Fruit fly (Drosophila melanogaster) whole organism, embryonic: ENCODE results near the gene Pph13.
A peak's percentile ranks its signal among the peaks of the same experiment; 100 is the strongest.

Experiments used
- C15 ChIP-seq: fragments of 200-800 bp; sonication (Bioruptor generic); IDR thresholded peaks from 3 replicates; pipeline ENCODE4 v1.3.6; 2022; ENCODE audit warnings: missing biosample characterization, missing genetic modification characterization
- CG10565 ChIP-seq: fragments of 200-800 bp; sonication (Bioruptor generic); optimal IDR thresholded peaks from 3 replicates; lab custom pipeline; 2016; ENCODE audit warnings: missing biosample characterization, mild to moderate bottlenecking, missing genetic modification characterization
- CG13424 ChIP-seq: fragments of 200-800 bp; sonication (Bioruptor generic); optimal IDR thresholded peaks from 2 replicates; lab custom pipeline; 2019; ENCODE audit warnings: missing biosample characterization, mild to moderate bottlenecking, missing genetic modification characterization, moderate library complexity
- CG14050 ChIP-seq: fragments of 200-800 bp; sonication (Bioruptor generic); IDR thresholded peaks from 3 replicates; pipeline ENCODE4 v1.3.6; 2022; ENCODE audit warnings: missing biosample characterization, missing genetic modification characterization
- CG14860 ChIP-seq: fragments of 200-800 bp; sonication (Bioruptor generic); IDR thresholded peaks from 3 replicates; pipeline ENCODE4 v1.3.6; 2022; ENCODE audit warnings: missing biosample characterization, missing genetic modification characterization; ENCODE audit not compliant: partially characterized antibody
- CG15269 ChIP-seq: fragments of 200-800 bp; sonication (Bioruptor generic); optimal IDR thresholded peaks from 2 replicates; lab custom pipeline; 2018; ENCODE audit warnings: missing biosample characterization, mild to moderate bottlenecking, missing genetic modification characterization, moderate library complexity
- CG15479 ChIP-seq: fragments of 200-800 bp; sonication (Bioruptor generic); optimal IDR thresholded peaks from 3 replicates; lab custom pipeline; 2019; ENCODE audit warnings: missing biosample characterization, mild to moderate bottlenecking, missing genetic modification characterization, moderate library complexity
- CG15696 ChIP-seq: fragments of 200-800 bp; sonication (Bioruptor generic); optimal IDR thresholded peaks from 2 replicates; lab custom pipeline; 2019; ENCODE audit warnings: missing biosample characterization, mild to moderate bottlenecking, missing genetic modification characterization, moderate library complexity
- CG16779 ChIP-seq: fragments of 200-800 bp; sonication (Bioruptor generic); IDR thresholded peaks from 2 replicates; pipeline ENCODE4 v1.3.6; 2022; ENCODE audit warnings: missing biosample characterization, missing genetic modification characterization
- CG17328 ChIP-seq: fragments of 200-800 bp; sonication (Bioruptor generic); IDR thresholded peaks from 2 replicates; pipeline ENCODE4 v1.3.6; 2022; ENCODE audit warnings: missing biosample characterization, missing genetic modification characterization
- CG18262 ChIP-seq: fragments of 200-800 bp; optimal IDR thresholded peaks from 3 replicates; lab custom pipeline; 2019; ENCODE audit warnings: missing biosample characterization, mild to moderate bottlenecking, missing genetic modification characterization, moderate library complexity
- CG32767 ChIP-seq: fragments of 200-800 bp; sonication (Bioruptor generic); IDR thresholded peaks from 2 replicates; pipeline ENCODE4 v1.3.6; 2022; ENCODE audit warnings: missing biosample characterization, missing genetic modification characterization
- CG33213 ChIP-seq: fragments of 200-800 bp; sonication (Bioruptor generic); optimal IDR thresholded peaks from 3 replicates; lab custom pipeline; 2016; ENCODE audit warnings: missing biosample characterization, missing genetic modification characterization
- CG4404 ChIP-seq: fragments of 200-800 bp; sonication (Bioruptor generic); IDR thresholded peaks from 2 replicates; pipeline ENCODE4 v1.3.6; 2022; ENCODE audit warnings: missing biosample characterization, missing genetic modification characterization
- CG4617 ChIP-seq: fragments of 200-800 bp; sonication (Bioruptor generic); optimal IDR thresholded peaks from 3 replicates; lab custom pipeline; 2016; ENCODE audit warnings: missing biosample characterization, missing genetic modification characterization, borderline replicate concordance
- CG4707 ChIP-seq: fragments of 200-800 bp; sonication (Bioruptor generic); optimal IDR thresholded peaks from 2 replicates; lab custom pipeline; 2018; ENCODE audit warnings: missing biosample characterization, mild to moderate bottlenecking, missing genetic modification characterization, moderate library complexity
- CG6683 ChIP-seq: fragments of 200-800 bp; sonication (Bioruptor generic); optimal IDR thresholded peaks from 2 replicates; lab custom pipeline; 2017; ENCODE audit warnings: missing biosample characterization, mild to moderate bottlenecking, missing genetic modification characterization, missing genetic modification reagents
- CG8359 ChIP-seq: fragments of 200-800 bp; sonication (Bioruptor generic); optimal IDR thresholded peaks from 2 replicates; lab custom pipeline; 2017; ENCODE audit warnings: missing biosample characterization, mild to moderate bottlenecking, missing genetic modification characterization, borderline replicate concordance
- CG9932 ChIP-seq: fragments of 200-800 bp; sonication (Bioruptor generic); IDR thresholded peaks from 2 replicates; pipeline ENCODE4 v1.3.6; 2022; ENCODE audit warnings: missing biosample characterization, missing genetic modification characterization
- CkIIα-i1 ChIP-seq: fragments of 200-800 bp; sonication (Bioruptor generic); IDR thresholded peaks from 2 replicates; pipeline ENCODE4 v1.3.6; 2022; ENCODE audit warnings: missing biosample characterization, missing genetic modification characterization
- Dip3 ChIP-seq: fragments of 200-800 bp; sonication (Bioruptor generic); optimal IDR thresholded peaks from 3 replicates; lab custom pipeline; 2016; ENCODE audit warnings: missing biosample characterization, missing genetic modification characterization
- Elba2 ChIP-seq: fragments of 200-800 bp; sonication (Bioruptor generic); optimal IDR thresholded peaks from 3 replicates; lab custom pipeline; 2016; ENCODE audit warnings: missing biosample characterization, missing genetic modification characterization
- Ets97D ChIP-seq: fragments of 200-800 bp; sonication (Bioruptor generic); optimal IDR thresholded peaks from 3 replicates; lab custom pipeline; 2016; ENCODE audit warnings: missing biosample characterization, missing genetic modification characterization
- Fer2 ChIP-seq: fragments of 200-800 bp; sonication (Bioruptor generic); optimal IDR thresholded peaks from 2 replicates; lab custom pipeline; 2018; ENCODE audit warnings: missing biosample characterization, mild to moderate bottlenecking, missing genetic modification characterization, moderate library complexity
- Gsc ChIP-seq: fragments of 200-800 bp; sonication (Bioruptor generic); IDR thresholded peaks from 2 replicates; pipeline ENCODE4 v1.3.6; 2022; ENCODE audit warnings: missing biosample characterization, missing genetic modification characterization
- HHEX ChIP-seq: fragments of 200-800 bp; sonication (Bioruptor generic); optimal IDR thresholded peaks from 3 replicates; lab custom pipeline; 2017; ENCODE audit warnings: missing biosample characterization, mild to moderate bottlenecking, missing genetic modification characterization, missing genetic modification reagents
- HLH54F ChIP-seq: fragments of 200-800 bp; sonication (Bioruptor generic); optimal IDR thresholded peaks from 3 replicates; lab custom pipeline; 2016; ENCODE audit warnings: missing biosample characterization, missing genetic modification characterization
- MESR4 ChIP-seq: fragments of 200-800 bp; sonication (Bioruptor generic); optimal IDR thresholded peaks from 2 replicates; lab custom pipeline; 2018; ENCODE audit warnings: missing biosample characterization, mild to moderate bottlenecking, missing genetic modification characterization, moderate library complexity
- Myb ChIP-seq: fragments of 200-800 bp; sonication (Bioruptor generic); optimal IDR thresholded peaks from 2 replicates; lab custom pipeline; 2016; ENCODE audit warnings: missing biosample characterization, missing genetic modification characterization
- NK7.1 ChIP-seq: fragments of 200-800 bp; sonication (Bioruptor generic); optimal IDR thresholded peaks from 3 replicates; lab custom pipeline; 2016; ENCODE audit warnings: missing biosample characterization, missing genetic modification characterization
- Optix ChIP-seq: fragments of 200-800 bp; sonication (Bioruptor generic); IDR thresholded peaks from 3 replicates; pipeline ENCODE4 v1.3.6; 2022; ENCODE audit warnings: missing biosample characterization, missing genetic modification characterization
- Pdp1 ChIP-seq, 2 experiments: fragments of 200-800 bp; sonication (Bioruptor generic); optimal IDR thresholded peaks; 3 replicates each; lab custom pipeline; 2016; ENCODE audit warnings: missing biosample characterization in 2 of 2, missing genetic modification characterization in 2 of 2, mild to moderate bottlenecking in 1 of 2, moderate library complexity in 1 of 2
- Side ChIP-seq: fragments of 200-800 bp; sonication (Bioruptor generic); optimal IDR thresholded peaks from 2 replicates; lab custom pipeline; 2016; ENCODE audit warnings: missing biosample characterization, missing genetic modification characterization
- Sox100B ChIP-seq: fragments of 200-800 bp; sonication (Bioruptor generic); optimal IDR thresholded peaks from 3 replicates; lab custom pipeline; 2018; ENCODE audit warnings: missing biosample characterization, mild to moderate bottlenecking, missing genetic modification characterization
- bigmax ChIP-seq: fragments of 200-800 bp; sonication (Bioruptor generic); optimal IDR thresholded peaks from 2 replicates; lab custom pipeline; 2018; ENCODE audit warnings: missing biosample characterization, mild to moderate bottlenecking, missing genetic modification characterization
- bsh ChIP-seq, 2 experiments: fragments of 200-800 bp; sonication (Bioruptor generic); optimal IDR thresholded peaks; 2 replicates each; lab custom pipeline; 2017 to 2018; ENCODE audit warnings: mild to moderate bottlenecking in 2 of 2, missing biosample characterization in 2 of 2, missing genetic modification characterization in 2 of 2, moderate library complexity in 1 of 2
- caup ChIP-seq: fragments of 200-800 bp; sonication (Bioruptor generic); optimal IDR thresholded peaks from 3 replicates; lab custom pipeline; 2017; ENCODE audit warnings: missing biosample characterization, mild to moderate bottlenecking, missing genetic modification characterization, moderate library complexity; ENCODE audit not compliant: severe bottlenecking
- cg ChIP-seq: fragments of 200-800 bp; sonication (Bioruptor generic); optimal IDR thresholded peaks from 3 replicates; lab custom pipeline; 2019; ENCODE audit warnings: missing biosample characterization, mild to moderate bottlenecking, missing genetic modification characterization, moderate library complexity
- chinmo ChIP-seq: fragments of 200-800 bp; sonication (Bioruptor generic); IDR thresholded peaks from 4 replicates; pipeline ENCODE4 v1.3.6; 2022; ENCODE audit warnings: missing biosample characterization, missing genetic modification characterization; ENCODE audit not compliant: partially characterized antibody
- esg ChIP-seq: fragments of 200-800 bp; sonication (Bioruptor generic); conservative IDR thresholded peaks from 2 replicates; pipeline ENCODE4 v1.3.6; 2022; ENCODE audit warnings: missing biosample characterization, missing genetic modification characterization
- eyg ChIP-seq: fragments of 200-800 bp; sonication (Bioruptor generic); optimal IDR thresholded peaks from 3 replicates; lab custom pipeline; 2016; ENCODE audit warnings: missing biosample characterization, missing genetic modification characterization
- fru ChIP-seq: fragments of >200 bp; optimal IDR thresholded peaks from 2 replicates; lab custom pipeline; 2017
- grau ChIP-seq: fragments of 200-800 bp; optimal IDR thresholded peaks from 3 replicates; lab custom pipeline; 2019; ENCODE audit warnings: missing biosample characterization, mild to moderate bottlenecking, missing genetic modification characterization, moderate library complexity
- hth ChIP-seq: fragments of >200 bp; optimal IDR thresholded peaks from 2 replicates; lab custom pipeline; 2017; ENCODE audit warnings: inconsistent platforms
- jing ChIP-seq: fragments of 200-800 bp; sonication (Bioruptor generic); optimal IDR thresholded peaks from 2 replicates; lab custom pipeline; 2018; ENCODE audit warnings: missing biosample characterization, mild to moderate bottlenecking, missing genetic modification characterization
- ken ChIP-seq: fragments of 200-800 bp; sonication (Bioruptor generic); IDR thresholded peaks from 3 replicates; pipeline ENCODE4 v1.3.6; 2022; ENCODE audit warnings: missing biosample characterization, missing genetic modification characterization
- lbe ChIP-seq: fragments of 200-800 bp; sonication (Bioruptor generic); optimal IDR thresholded peaks from 2 replicates; lab custom pipeline; 2016; ENCODE audit warnings: missing biosample characterization, mild to moderate bottlenecking, missing genetic modification characterization
- mam ChIP-seq: fragments of 200-800 bp; sonication (Bioruptor generic); optimal IDR thresholded peaks from 3 replicates; lab custom pipeline; 2016; ENCODE audit warnings: missing biosample characterization, missing genetic modification characterization
- pita ChIP-seq: fragments of 200-800 bp; sonication (Bioruptor generic); optimal IDR thresholded peaks from 2 replicates; lab custom pipeline; 2017; ENCODE audit warnings: missing biosample characterization, mild to moderate bottlenecking, missing genetic modification characterization
- prd ChIP-seq, 3 experiments: fragments of >200 bp in 2 of 3; fragments of 200-800 bp in 1 of 3; sonication (Bioruptor generic) in 1 of 3; optimal IDR thresholded peaks in 2 of 3; IDR thresholded peaks in 1 of 3; 2 replicates in 2 of 3; 3 replicates in 1 of 3; pipeline versions ENCODE4 v1.3.6 to Lab custom; 2017 to 2022; ENCODE audit warnings: missing biosample characterization in 1 of 3, missing genetic modification characterization in 1 of 3
- scrt ChIP-seq: fragments of 200-800 bp; sonication (Bioruptor generic); optimal IDR thresholded peaks from 2 replicates; lab custom pipeline; 2018; ENCODE audit warnings: missing biosample characterization, mild to moderate bottlenecking, missing genetic modification characterization, moderate library complexity

Pph13 gene

DNA sequence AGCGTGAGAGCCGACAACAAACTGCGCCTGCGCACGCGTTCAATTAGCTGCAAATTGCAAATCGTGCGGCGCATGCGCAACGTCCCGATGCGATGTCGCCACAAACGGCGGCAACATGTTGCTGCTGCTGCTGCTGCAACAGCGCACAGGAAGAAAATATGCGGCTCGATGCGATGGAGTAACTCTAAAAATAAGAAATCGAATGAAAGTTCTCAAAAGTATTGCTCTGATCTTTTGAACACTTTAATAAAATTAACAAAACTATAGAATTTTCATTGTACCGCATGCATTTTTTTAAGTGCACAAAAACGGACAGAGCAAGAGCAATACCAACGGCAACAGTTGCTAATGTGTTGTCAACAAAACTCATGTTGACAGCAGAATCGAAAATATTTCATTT is 28.9 kb downstream of the Pph13 start (continued):
- no peak for TF ChIP-seq Ets97D (GFP tag; lab: Kevin White, UChicago)
- TF ChIP-seq eyg = no peak
- 0 out of 2 replicates have a peak, but pooled peaks have one; percentile 13 for TF ChIP-seq esg (GFP tag; lab: Robert Waterston, UW)
- TF ChIP-seq scrt (GFP tag; lab: Kevin White, UChicago) = no peak
- no peak for TF ChIP-seq chinmo (GFP tag; lab: Robert Waterston, UW)
- TF ChIP-seq mam (GFP tag; lab: Kevin White, UChicago) = no peak
- TF ChIP-seq cg (GFP tag; lab: Kevin White, UChicago) = no peak
- TF ChIP-seq bigmax (GFP tag; lab: Kevin White, UChicago) = no peak
- peak; percentile 30 for TF ChIP-seq CG15479 (GFP tag; lab: Kevin White, UChicago)
- no peak for TF ChIP-seq caup (GFP tag; lab: Kevin White, UChicago)
- TF ChIP-seq CG33213 = no peak
- TF ChIP-seq Side (GFP tag; lab: Kevin White, UChicago) = no peak
- peak; percentile 76 for TF ChIP-seq CG4404 (GFP tag; lab: Robert Waterston, UW)
- peak; percentile 70 for TF ChIP-seq CG15696 (tag; lab: Kevin White, UChicago)
- no peak for TF ChIP-seq CG6683 (GFP tag; lab: Kevin White, UChicago)
- TF ChIP-seq CG4707 = no peak
- TF ChIP-seq HHEX (GFP tag; lab: Kevin White, UChicago) = no peak
- peak; percentile 56; the same call in 1 of the 3 replicates for TF ChIP-seq Optix (GFP tag; lab: Robert Waterston, UW)
- no peak for TF ChIP-seq CG15269 (tag; lab: Kevin White, UChicago)
- TF ChIP-seq Fer2 = no peak
- TF ChIP-seq C15 = no peak
- TF ChIP-seq grau = no peak
- peak; percentile 11 for TF ChIP-seq Elba2 (GFP tag; lab: Kevin White, UChicago)
- TF ChIP-seq Dip3 (GFP tag; lab: Kevin White, UChicago) = no peak
- TF ChIP-seq CkIIα-i1 (GFP tag; lab: Robert Waterston, UW) = no peak
- TF ChIP-seq HLH54F (GFP tag; lab: Kevin White, UChicago) = no peak
- no peak for TF ChIP-seq CG14860 (GFP tag; lab: Robert Waterston, UW)
- TF ChIP-seq bsh (GFP tag; optimal IDR thresholded peaks at IDR 0.05; lab: Kevin White, UChicago) = peak; percentile 60 to 64
- no peak for TF ChIP-seq CG4617 (GFP tag; lab: Kevin White, UChicago)
- 0 out of 3 replicates have a peak, but pooled peaks have one; percentile 48 for TF ChIP-seq ken (GFP tag; lab: Robert Waterston, UW)
- no peak for TF ChIP-seq prd (optimal IDR thresholded peaks at IDR 0.05; lab: Kevin White, UChicago)
- TF ChIP-seq prd (GFP tag; IDR thresholded peaks at IDR 0.05; lab: Robert Waterston, UW) = peak; percentile 89
- no peak for TF ChIP-seq Myb (GFP tag; lab: Kevin White, UChicago)
- TF ChIP-seq MESR4 = no peak
- peak; percentile 65 for TF ChIP-seq CG17328 (GFP tag; lab: Robert Waterston, UW)
- no peak for TF ChIP-seq CG9932 (GFP tag; lab: Robert Waterston, UW)
- no peak for TF ChIP-seq CG10565 (GFP tag; lab: Kevin White, UChicago)
- TF ChIP-seq Gsc (GFP tag; lab: Robert Waterston, UW) = peak; percentile 41
- no peak for TF ChIP-seq CG32767 (GFP tag; lab: Robert Waterston, UW)
- TF ChIP-seq CG14050 = no peak
- TF ChIP-seq Sox100B = no peak
- no peak for TF ChIP-seq fru (lab: Kevin White, UChicago)
- TF ChIP-seq lbe (GFP tag; lab: Kevin White, UChicago) = peak; percentile 38
- TF ChIP-seq CG8359 (GFP tag; lab: Kevin White, UChicago) = no peak
- no peak for TF ChIP-seq CG13424 (tag; lab: Kevin White, UChicago)
- TF ChIP-seq CG18262 = peak; percentile 60
- no peak for TF ChIP-seq jing (GFP tag; lab: Kevin White, UChicago)
- no peak for TF ChIP-seq hth (lab: Kevin White, UChicago)
- TF ChIP-seq pita (GFP tag; lab: Kevin White, UChicago) = no peak
- no peak for TF ChIP-seq NK7.1 (GFP tag; lab: Kevin White, UChicago)
- no peak for TF ChIP-seq Pdp1 (GFP tag; optimal IDR thresholded peaks at IDR 0.05; lab: Kevin White, UChicago)
- TF ChIP-seq CG16779 (GFP tag; lab: Robert Waterston, UW) = no peak
